Worm (Caenorhabditis elegans) whole organism, late embryonic: ENCODE measurements around the gene lron-10.

Experiments used
- ahr-1 ChIP-seq: sonication (generic microtip); optimal IDR thresholded peaks from 2 replicates; lab custom pipeline; 2016; ENCODE audit warnings: missing genetic modification characterization, missing compliant biosample characterization
- ama-1 ChIP-seq: fragments of 150-350 bp; optimal IDR thresholded peaks from 2 replicates; lab custom pipeline; 2014
- ceh-14 ChIP-seq: sonication (generic microtip); optimal IDR thresholded peaks from 2 replicates; lab custom pipeline; 2016; ENCODE audit warnings: missing genotype, missing genetic modification characterization, missing compliant biosample characterization
- ceh-2 ChIP-seq: sonication (generic microtip); optimal IDR thresholded peaks from 2 replicates; lab custom pipeline; 2016; ENCODE audit warnings: missing genotype, missing genetic modification characterization, missing compliant biosample characterization
- ceh-34 ChIP-seq: sonication (generic microtip); optimal IDR thresholded peaks from 2 replicates; lab custom pipeline; 2016; ENCODE audit warnings: mild to moderate bottlenecking, missing genetic modification characterization, missing compliant biosample characterization
- ceh-9 ChIP-seq: sonication (generic microtip); optimal IDR thresholded peaks from 2 replicates; lab custom pipeline; 2016; ENCODE audit warnings: mild to moderate bottlenecking, missing genetic modification characterization, inconsistent platforms, missing compliant biosample characterization
- che-1 ChIP-seq: sonication (generic microtip); optimal IDR thresholded peaks from 2 replicates; lab custom pipeline; 2016; ENCODE audit warnings: mild to moderate bottlenecking, missing genetic modification characterization, missing compliant biosample characterization
- dmd-4 ChIP-seq: sonication (generic microtip); optimal IDR thresholded peaks from 2 replicates; lab custom pipeline; 2016; ENCODE audit warnings: borderline replicate concordance, missing genetic modification characterization, missing compliant biosample characterization
- dve-1 ChIP-seq: sonication (generic microtip); optimal IDR thresholded peaks from 2 replicates; lab custom pipeline; 2017; ENCODE audit warnings: antibody characterized with exemption, mild to moderate bottlenecking, missing genetic modification characterization, missing compliant biosample characterization
- elt-2 ChIP-seq: sonication (generic microtip); optimal IDR thresholded peaks from 2 replicates; lab custom pipeline; 2016; ENCODE audit warnings: missing genetic modification reagents, missing genetic modification characterization, missing compliant biosample characterization
- ets-4 ChIP-seq: sonication (generic microtip); optimal IDR thresholded peaks from 2 replicates; lab custom pipeline; 2016; ENCODE audit warnings: missing genetic modification characterization, missing compliant biosample characterization
- eyg-1 ChIP-seq: sonication (generic microtip); optimal IDR thresholded peaks from 2 replicates; lab custom pipeline; 2016; ENCODE audit warnings: missing genotype, missing genetic modification characterization, missing compliant biosample characterization
- hlh-30 ChIP-seq: sonication (generic microtip); optimal IDR thresholded peaks from 2 replicates; lab custom pipeline; 2017; ENCODE audit warnings: antibody characterized with exemption, missing genetic modification characterization, missing compliant biosample characterization; ENCODE audit not compliant: insufficient read depth
- hlh-8 ChIP-seq: sonication (generic microtip); optimal IDR thresholded peaks from 2 replicates; lab custom pipeline; 2016; ENCODE audit warnings: missing genotype, missing genetic modification characterization, missing compliant biosample characterization
- lim-6 ChIP-seq: sonication (generic microtip); optimal IDR thresholded peaks from 2 replicates; lab custom pipeline; 2016; ENCODE audit warnings: missing genetic modification characterization, missing compliant biosample characterization
- madf-2 ChIP-seq: sonication (generic microtip); optimal IDR thresholded peaks from 2 replicates; lab custom pipeline; 2017; ENCODE audit warnings: missing genetic modification characterization, missing compliant biosample characterization
- mec-3 ChIP-seq: sonication (generic microtip); optimal IDR thresholded peaks from 2 replicates; lab custom pipeline; 2016; ENCODE audit warnings: borderline replicate concordance, missing genetic modification characterization, missing compliant biosample characterization
- nhr-11 ChIP-seq: fragments of 150-350 bp; optimal IDR thresholded peaks from 2 replicates; lab custom pipeline; 2014; ENCODE audit warnings: missing biosample characterization, missing genetic modification characterization
- odd-2 ChIP-seq: sonication (generic microtip); optimal IDR thresholded peaks from 2 replicates; lab custom pipeline; 2017; ENCODE audit warnings: antibody characterized with exemption, mild to moderate bottlenecking, missing genetic modification characterization, missing compliant biosample characterization
- pag-3 ChIP-seq: sonication (generic microtip); optimal IDR thresholded peaks from 2 replicates; lab custom pipeline; 2016; ENCODE audit warnings: missing compliant biosample characterization, missing genetic modification characterization, borderline replicate concordance
- pat-9 ChIP-seq: fragments of 200-800 bp; sonication (Bioruptor generic); optimal IDR thresholded peaks from 2 replicates; lab custom pipeline; 2018; ENCODE audit warnings: mild to moderate bottlenecking, missing genetic modification characterization, moderate library complexity, missing compliant biosample characterization
- pax-1 ChIP-seq: fragments of 150-350 bp; optimal IDR thresholded peaks from 2 replicates; lab custom pipeline; 2014; ENCODE audit warnings: missing biosample characterization, missing genetic modification characterization
- pha-2 ChIP-seq: sonication (generic microtip); optimal IDR thresholded peaks from 2 replicates; lab custom pipeline; 2017; ENCODE audit warnings: mild to moderate bottlenecking, missing genetic modification characterization, missing compliant biosample characterization
- pha-4 ChIP-seq: fragments of 150-350 bp; optimal IDR thresholded peaks from 2 replicates; lab custom pipeline; 2018; ENCODE audit warnings: missing biosample characterization, missing genetic modification reagents, missing genetic modification characterization
- pqm-1 ChIP-seq: sonication (generic microtip); optimal IDR thresholded peaks from 2 replicates; lab custom pipeline; 2016; ENCODE audit warnings: missing genetic modification characterization, missing compliant biosample characterization
- sox-2 ChIP-seq: fragments of 200-800 bp; sonication (Bioruptor generic); IDR thresholded peaks from 2 replicates; pipeline ENCODE4 v1.3.6; 2022; ENCODE audit warnings: missing genetic modification reagents, missing genetic modification characterization, missing compliant biosample characterization
- sox-4 ChIP-seq: sonication (generic microtip); optimal IDR thresholded peaks from 2 replicates; lab custom pipeline; 2017; ENCODE audit warnings: mild to moderate bottlenecking, missing genetic modification characterization, inconsistent platforms, missing compliant biosample characterization
- syd-9 ChIP-seq: sonication (generic microtip); optimal IDR thresholded peaks from 2 replicates; lab custom pipeline; 2016; ENCODE audit warnings: mild to moderate bottlenecking, missing genetic modification characterization, moderate library complexity, missing compliant biosample characterization
- tbx-2 ChIP-seq: sonication (generic microtip); optimal IDR thresholded peaks from 2 replicates; lab custom pipeline; 2016; ENCODE audit warnings: missing genetic modification characterization, missing compliant biosample characterization
- unc-3 ChIP-seq, 2 experiments: fragments of 200-800 bp in 1 of 2; sonication (Bioruptor generic) in 1 of 2; sonication (generic microtip) in 1 of 2; conservative IDR thresholded peaks in 1 of 2; optimal IDR thresholded peaks in 1 of 2; 2 replicates each; pipeline versions ENCODE4 v1.3.6 to Lab custom; 2016 to 2022; ENCODE audit warnings: missing compliant biosample characterization in 2 of 2, missing genetic modification characterization in 2 of 2, missing genetic modification reagents in 1 of 2
- unc-55 ChIP-seq: sonication (generic microtip); optimal IDR thresholded peaks from 2 replicates; lab custom pipeline; 2017; ENCODE audit warnings: missing biosample characterization, missing genetic modification reagents, missing genetic modification characterization
- unc-86 ChIP-seq: sonication (generic microtip); optimal IDR thresholded peaks from 2 replicates; lab custom pipeline; 2016; ENCODE audit warnings: missing genetic modification characterization, missing compliant biosample characterization

The lron-10 gene

ce11 chrIII:10634034-10634433 lies 12.9 kb upstream of the lron-10 start (continued):
- TF ChIP-seq dve-1 (tag; lab: Kevin White, UChicago) (peak; percentile 52), ceh-14 (tag; lab: Kevin White, UChicago) (peak; percentile 70), ceh-34 (tag; lab: Kevin White, UChicago) (peak; percentile 67)
- TF ChIP-seq, all 69 proteins: peak for 24

ce11 chrIII:10633403-10633674 lies 12.2 kb upstream of the lron-10 start, which contains the start of gene Y39A1A.9:
TSS of gene Y39A1A.9 (minus strand) at chrIII:10633501.
- TF ChIP-seq mec-3 (tag; lab: Kevin White, UChicago) (no peak), unc-3 (GFP tag; conservative IDR thresholded peaks at IDR 0.05; lab: Robert Waterston, UW) (no peak), unc-3 (tag; optimal IDR thresholded peaks at IDR 0.05; lab: Kevin White, UChicago) (no peak), pag-3 (tag; lab: Kevin White, UChicago) (no peak), pqm-1 (no peak), unc-55 (GFP tag; lab: Kevin White, UChicago) (no peak), ama-1 (no peak), eyg-1 (no peak), ets-4 (tag; lab: Kevin White, UChicago) (no peak), sox-4 (tag; lab: Kevin White, UChicago) (no peak)

- TF ChIP-seq ahr-1 (tag; lab: Kevin White, UChicago) (no peak), tbx-2 (peak; percentile 0)
Observed at ce11 chrIII:10632590-10633402, 11.6 kb upstream of the lron-10 start, which contains the start of gene Y39A1A.10. TSS of gene Y39A1A.10 (plus strand) at chrIII:10632728.

ce11 chrIII:10631870-10632509 lies 10.8 kb upstream of the lron-10 start:
- no peak for TF ChIP-seq che-1 (tag; lab: Kevin White, UChicago)
- no peak for TF ChIP-seq syd-9
- no peak for TF ChIP-seq sox-2 (GFP tag; lab: Robert Waterston, UW)
- no peak for TF ChIP-seq unc-86
- no peak for TF ChIP-seq ceh-2 (tag; lab: Kevin White, UChicago)
- TF ChIP-seq pat-9 (tag; lab: Kevin White, UChicago): no peak
- no peak for TF ChIP-seq odd-2
- TF ChIP-seq unc-55 (GFP tag; lab: Kevin White, UChicago): no peak
- TF ChIP-seq ceh-9: no peak
- no peak for TF ChIP-seq pha-2 (tag; lab: Kevin White, UChicago)
- no peak for TF ChIP-seq ceh-34 (tag; lab: Kevin White, UChicago)
- TF ChIP-seq ceh-14 (tag; lab: Kevin White, UChicago): no peak
- TF ChIP-seq lim-6 (tag; lab: Kevin White, UChicago): no peak
- no peak for TF ChIP-seq nhr-11 (tag; lab: Kevin White, UChicago)
- TF ChIP-seq pha-4 (tag; lab: Kevin White, UChicago): no peak
- TF ChIP-seq hlh-30 (tag; lab: Kevin White, UChicago): no peak

DNA sequence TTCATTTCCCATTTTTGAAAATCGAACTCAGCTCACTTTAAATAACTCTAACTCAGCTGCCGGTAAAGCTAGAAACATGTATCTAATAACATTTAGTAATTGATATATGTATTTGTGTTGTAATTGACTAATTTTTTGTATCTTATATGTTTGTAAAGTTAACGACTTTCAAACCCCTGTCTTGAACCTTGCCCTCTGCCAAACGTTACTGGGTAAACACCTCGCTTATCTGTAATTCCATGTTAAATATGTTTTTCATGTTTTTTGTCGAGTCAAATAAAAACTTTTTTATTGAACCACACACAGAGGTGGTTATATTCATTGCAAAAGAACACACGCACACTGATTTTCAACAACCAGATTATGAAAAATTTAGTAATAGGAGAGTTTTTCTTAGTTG lies 8.6 kb upstream of the lron-10 start:
- TF ChIP-seq madf-2 (no peak), ceh-14 (tag; lab: Kevin White, UChicago) (no peak), tbx-2 (no peak), dmd-4 (no peak), pax-1 (no peak), elt-2 (tag; lab: Kevin White, UChicago) (no peak), hlh-8 (tag; lab: Kevin White, UChicago) (no peak), hlh-30 (tag; lab: Kevin White, UChicago) (no peak), lim-6 (tag; lab: Kevin White, UChicago) (no peak)
